Worm (Caenorhabditis elegans): Measurements from ENCODE around the gene fat-4.

DNA sequence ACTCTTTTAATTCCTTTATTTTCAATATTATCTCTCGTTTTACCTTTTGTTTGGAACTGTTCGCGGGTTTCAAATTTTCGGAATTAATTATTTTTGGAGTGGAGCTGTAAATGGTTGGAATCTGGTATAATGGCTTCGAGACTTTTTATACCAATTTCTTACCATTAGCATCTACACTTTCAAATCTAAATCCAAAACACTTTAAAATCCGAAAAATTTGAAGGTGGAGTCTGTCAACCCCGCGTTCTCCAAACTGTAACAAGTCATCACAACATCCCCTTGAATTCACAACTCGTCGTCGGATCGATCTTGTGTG lies 41.8 kb upstream of the fat-4 start, which contains the start of gene nhr-97:
- TF ChIP-seq lin-13 (GFP tag; optimal IDR thresholded peaks at IDR 0.05) = no peak
- TF ChIP-seq egl-27 (tag; optimal IDR thresholded peaks at IDR 0.05) = no peak
